Fruit fly (Drosophila melanogaster) whole organism, embryonic: ENCODE data around the gene Crg-1.

Experiments
- Adf1 ChIP-seq: fragments of 200-800 bp; sonication (Bioruptor generic); IDR thresholded peaks from 2 replicates; pipeline ENCODE4 v1.3.6; 2022; ENCODE audit warnings: missing biosample characterization, missing genetic modification characterization
- BtbVII ChIP-seq: fragments of 200-800 bp; sonication (Bioruptor generic); optimal IDR thresholded peaks from 3 replicates; lab custom pipeline; 2017; ENCODE audit warnings: missing biosample characterization, mild to moderate bottlenecking, missing genetic modification characterization
- CG10979 ChIP-seq: fragments of 200-800 bp; sonication (Bioruptor generic); optimal IDR thresholded peaks from 2 replicates; lab custom pipeline; 2018; ENCODE audit warnings: missing biosample characterization, mild to moderate bottlenecking, missing genetic modification characterization, moderate library complexity
- CG11695 ChIP-seq: fragments of 200-800 bp; sonication (Bioruptor generic); IDR thresholded peaks from 3 replicates; pipeline ENCODE4 v1.3.6; 2022; ENCODE audit warnings: missing biosample characterization, missing genetic modification characterization
- CG13296 ChIP-seq: fragments of 200-800 bp; sonication (Bioruptor generic); optimal IDR thresholded peaks from 3 replicates; lab custom pipeline; 2018; ENCODE audit warnings: missing biosample characterization, mild to moderate bottlenecking, missing genetic modification characterization
- CG17385 ChIP-seq: fragments of 200-800 bp; sonication (Bioruptor generic); optimal IDR thresholded peaks from 3 replicates; lab custom pipeline; 2018; ENCODE audit warnings: missing biosample characterization, mild to moderate bottlenecking, missing genetic modification characterization
- CG18599 ChIP-seq: fragments of 200-800 bp; sonication (Bioruptor generic); optimal IDR thresholded peaks from 3 replicates; lab custom pipeline; 2017; ENCODE audit warnings: missing biosample characterization, missing genetic modification characterization, mild to moderate bottlenecking, moderate library complexity, missing genetic modification reagents
- CG18619 ChIP-seq: fragments of 200-800 bp; sonication (Bioruptor generic); optimal IDR thresholded peaks from 3 replicates; lab custom pipeline; 2017; ENCODE audit warnings: missing biosample characterization, mild to moderate bottlenecking, missing genetic modification characterization
- CG2875 ChIP-seq: fragments of 200-800 bp; sonication (Bioruptor generic); optimal IDR thresholded peaks from 2 replicates; lab custom pipeline; 2017; ENCODE audit warnings: missing biosample characterization, mild to moderate bottlenecking, missing genetic modification characterization, missing genetic modification reagents
- CG3065 ChIP-seq: fragments of 200-800 bp; sonication (Bioruptor generic); optimal IDR thresholded peaks from 2 replicates; lab custom pipeline; 2016; ENCODE audit warnings: missing biosample characterization, missing genetic modification characterization
- CG31441 ChIP-seq: fragments of 200-800 bp; sonication (Bioruptor generic); IDR thresholded peaks from 2 replicates; pipeline ENCODE4 v1.3.6; 2022; ENCODE audit warnings: missing biosample characterization, missing genetic modification characterization
- CG3163 ChIP-seq: fragments of 200-800 bp; sonication (Bioruptor generic); optimal IDR thresholded peaks from 3 replicates; lab custom pipeline; 2016; ENCODE audit warnings: missing biosample characterization, missing genetic modification characterization
- CG3281 ChIP-seq: fragments of 200-800 bp; sonication (Bioruptor generic); optimal IDR thresholded peaks from 3 replicates; lab custom pipeline; 2017; ENCODE audit warnings: missing biosample characterization, mild to moderate bottlenecking, missing genetic modification characterization
- CG6689 ChIP-seq: fragments of 200-800 bp; sonication (Bioruptor generic); IDR thresholded peaks from 2 replicates; pipeline ENCODE4 v1.3.6; 2022; ENCODE audit warnings: missing biosample characterization, missing genetic modification characterization
- CG7372 ChIP-seq: fragments of 200-800 bp; sonication (Bioruptor generic); IDR thresholded peaks from 2 replicates; pipeline ENCODE4 v1.3.6; 2022; ENCODE audit warnings: missing biosample characterization, missing genetic modification characterization
- CG7745 ChIP-seq: fragments of 200-800 bp; sonication (Bioruptor generic); optimal IDR thresholded peaks from 2 replicates; lab custom pipeline; 2018; ENCODE audit warnings: missing biosample characterization, mild to moderate bottlenecking, missing genetic modification characterization, moderate library complexity
- CG8290 ChIP-seq, 3 experiments: fragments of 200-800 bp; sonication (Bioruptor generic); optimal IDR thresholded peaks; 2 replicates each; lab custom pipeline; 2016 to 2019; ENCODE audit warnings: missing biosample characterization in 3 of 3, missing genetic modification characterization in 3 of 3, mild to moderate bottlenecking in 2 of 3, moderate library complexity in 1 of 3
- Doc3 ChIP-seq: fragments of 200-800 bp; sonication (Bioruptor generic); IDR thresholded peaks from 3 replicates; pipeline ENCODE4 v1.3.6; 2022; ENCODE audit warnings: missing biosample characterization, missing genetic modification characterization; ENCODE audit not compliant: partially characterized antibody
- HmgZ ChIP-seq: fragments of 200-800 bp; sonication (Bioruptor generic); optimal IDR thresholded peaks from 2 replicates; lab custom pipeline; 2018; ENCODE audit warnings: missing biosample characterization, mild to moderate bottlenecking, missing genetic modification characterization
- Hr3 ChIP-seq: fragments of 200-800 bp; sonication (Bioruptor generic); optimal IDR thresholded peaks from 3 replicates; lab custom pipeline; 2016; ENCODE audit warnings: missing biosample characterization, missing genetic modification characterization
- Trl ChIP-seq, 3 experiments: fragments of >200 bp in 2 of 3; fragments of 200-800 bp in 1 of 3; sonication (Bioruptor generic) in 1 of 3; optimal IDR thresholded peaks; 2 replicates in 1 of 3; 3 replicates in 2 of 3; lab custom pipeline; 2016 to 2017; ENCODE audit warnings: missing biosample characterization in 1 of 3, missing genetic modification characterization in 1 of 3
- ab ChIP-seq: fragments of 200-800 bp; sonication (Bioruptor generic); optimal IDR thresholded peaks from 2 replicates; lab custom pipeline; 2016; ENCODE audit warnings: missing biosample characterization, missing genetic modification characterization
- bsh ChIP-seq, 2 experiments: fragments of 200-800 bp; sonication (Bioruptor generic); optimal IDR thresholded peaks; 2 replicates each; lab custom pipeline; 2017 to 2018; ENCODE audit warnings: mild to moderate bottlenecking in 2 of 2, missing biosample characterization in 2 of 2, missing genetic modification characterization in 2 of 2, moderate library complexity in 1 of 2
- ci ChIP-seq: fragments of 200-800 bp; sonication (Bioruptor generic); IDR thresholded peaks from 3 replicates; pipeline ENCODE4 v1.3.6; 2022; ENCODE audit warnings: missing biosample characterization, missing genetic modification characterization
- crc ChIP-seq: fragments of 200-800 bp; sonication (Bioruptor generic); optimal IDR thresholded peaks from 2 replicates; lab custom pipeline; 2016; ENCODE audit warnings: missing biosample characterization, missing genetic modification characterization
- dmrt99B ChIP-seq: fragments of 200-800 bp; sonication (Bioruptor generic); optimal IDR thresholded peaks from 2 replicates; lab custom pipeline; 2018; ENCODE audit warnings: missing biosample characterization, mild to moderate bottlenecking, missing genetic modification characterization, moderate library complexity
- dpn ChIP-seq, 2 experiments: fragments of 200-800 bp; sonication (Bioruptor generic); optimal IDR thresholded peaks; 3 replicates each; lab custom pipeline; 2016; ENCODE audit warnings: missing biosample characterization in 2 of 2, missing genetic modification characterization in 2 of 2
- eve ChIP-seq, 2 experiments: fragments of >200 bp; optimal IDR thresholded peaks; 2 replicates each; lab custom pipeline; 2017; ENCODE audit warnings: missing biosample characterization in 2 of 2, missing genetic modification characterization in 2 of 2
- eyg ChIP-seq: fragments of 200-800 bp; sonication (Bioruptor generic); optimal IDR thresholded peaks from 3 replicates; lab custom pipeline; 2016; ENCODE audit warnings: missing biosample characterization, missing genetic modification characterization
- fd3F ChIP-seq: fragments of 200-800 bp; sonication (Bioruptor generic); optimal IDR thresholded peaks from 2 replicates; lab custom pipeline; 2018; ENCODE audit warnings: missing biosample characterization, mild to moderate bottlenecking, missing genetic modification characterization, moderate library complexity
- gcm ChIP-seq: fragments of 200-800 bp; sonication (Bioruptor generic); optimal IDR thresholded peaks from 2 replicates; lab custom pipeline; 2019; ENCODE audit warnings: missing biosample characterization, mild to moderate bottlenecking, missing genetic modification characterization, moderate library complexity
- hkb ChIP-seq, 2 experiments: fragments of 200-800 bp in 1 of 2; fragments of >200 bp in 1 of 2; sonication (Bioruptor generic) in 1 of 2; IDR thresholded peaks in 1 of 2; optimal IDR thresholded peaks in 1 of 2; 2 replicates each; pipeline versions ENCODE4 v1.3.6 to Lab custom; 2017 to 2022; ENCODE audit warnings: missing biosample characterization in 1 of 2, missing genetic modification characterization in 1 of 2
- kah ChIP-seq: fragments of 200-800 bp; sonication (Bioruptor generic); optimal IDR thresholded peaks from 2 replicates; lab custom pipeline; 2018; ENCODE audit warnings: missing biosample characterization, mild to moderate bottlenecking, missing genetic modification characterization
- kni ChIP-seq: fragments of 200-800 bp; sonication (Bioruptor generic); optimal IDR thresholded peaks from 3 replicates; lab custom pipeline; 2017; ENCODE audit warnings: mild to moderate bottlenecking, missing biosample characterization, missing genetic modification reagents, missing genetic modification characterization
- lab ChIP-seq: fragments of 200-800 bp; sonication (Bioruptor generic); optimal IDR thresholded peaks from 3 replicates; lab custom pipeline; 2017; ENCODE audit warnings: missing biosample characterization, missing genetic modification characterization, mild to moderate bottlenecking, moderate library complexity, missing genetic modification reagents
- nerfin-1 ChIP-seq: fragments of 200-800 bp; sonication (Bioruptor generic); optimal IDR thresholded peaks from 3 replicates; lab custom pipeline; 2019; ENCODE audit warnings: missing biosample characterization, mild to moderate bottlenecking, missing genetic modification characterization, moderate library complexity
- onecut ChIP-seq: fragments of 200-800 bp; sonication (Bioruptor generic); IDR thresholded peaks from 2 replicates; pipeline ENCODE4 v1.3.6; 2022; ENCODE audit warnings: missing biosample characterization, missing genetic modification characterization
- org-1 ChIP-seq: fragments of 200-800 bp; sonication (Bioruptor generic); optimal IDR thresholded peaks from 2 replicates; lab custom pipeline; 2017; ENCODE audit warnings: missing biosample characterization, missing genetic modification characterization
- pan ChIP-seq, 4 experiments: fragments of >200 bp in 3 of 4; fragments of 200-800 bp in 1 of 4; sonication (Bioruptor generic) in 1 of 4; optimal IDR thresholded peaks in 3 of 4; IDR thresholded peaks in 1 of 4; 2 replicates each; pipeline versions ENCODE4 v1.3.6 to Lab custom; 2017 to 2022; ENCODE audit warnings: missing biosample characterization in 2 of 4, missing genetic modification characterization in 2 of 4, mixed read lengths in 1 of 4
- pho ChIP-seq: fragments of 200-800 bp; sonication (Bioruptor generic); optimal IDR thresholded peaks from 2 replicates; lab custom pipeline; 2016; ENCODE audit warnings: missing biosample characterization, missing genetic modification characterization
- phol ChIP-seq: fragments of 200-800 bp; sonication (Bioruptor generic); optimal IDR thresholded peaks from 3 replicates; lab custom pipeline; 2018; ENCODE audit warnings: missing biosample characterization, mild to moderate bottlenecking, missing genetic modification characterization, moderate library complexity
- pros ChIP-seq: fragments of 200-800 bp; sonication (Bioruptor generic); optimal IDR thresholded peaks from 3 replicates; lab custom pipeline; 2019; ENCODE audit warnings: missing biosample characterization, mild to moderate bottlenecking, missing genetic modification characterization, moderate library complexity
- sens ChIP-seq: fragments of 200-800 bp; sonication (Bioruptor generic); peaks from one replicate; lab custom pipeline; 2016; ENCODE audit warnings: missing biosample characterization, missing genetic modification characterization
- vfl ChIP-seq: fragments of 200-800 bp; sonication (Bioruptor generic); optimal IDR thresholded peaks from 2 replicates; lab custom pipeline; 2016; ENCODE audit warnings: missing biosample characterization, missing genetic modification characterization
- vvl ChIP-seq: fragments of 200-800 bp; sonication (Bioruptor generic); IDR thresholded peaks from 2 replicates; pipeline ENCODE4 v1.3.6; 2022; ENCODE audit warnings: missing biosample characterization, missing genetic modification characterization

The Crg-1 gene

dm6 chrX:3772811-3773740 lies 19.9 kb upstream of the Crg-1 start (continued):
- TF ChIP-seq fd3F (GFP tag; lab: Kevin White, UChicago) = peak; percentile 75
- TF ChIP-seq CG3163 (GFP tag; lab: Kevin White, UChicago) = peak; percentile 57
- peak; percentile 78 for TF ChIP-seq dmrt99B (tag; lab: Kevin White, UChicago)
- TF ChIP-seq HmgZ = peak; percentile 57
- no peak for TF ChIP-seq Doc3 (GFP tag; lab: Robert Waterston, UW)
- TF ChIP-seq org-1 (GFP tag; lab: Kevin White, UChicago) = peak; percentile 68
- peak; percentile 73 for TF ChIP-seq CG17385 (GFP tag; lab: Kevin White, UChicago)
- TF ChIP-seq vfl (GFP tag; lab: Kevin White, UChicago) = peak; percentile 77
- peak; percentile 67; the same call in 1 of the 2 replicates for TF ChIP-seq CG6689 (GFP tag; lab: Robert Waterston, UW)
- peak; percentile 49 for TF ChIP-seq Hr3 (GFP tag; lab: Kevin White, UChicago)
- TF ChIP-seq CG7745 (tag; lab: Kevin White, UChicago) = peak; percentile 53
- TF ChIP-seq pan (optimal IDR thresholded peaks at IDR 0.05; lab: Kevin White, UChicago) = no peak
- TF ChIP-seq pan (GFP tag; optimal IDR thresholded peaks at IDR 0.05 in 1 of 2, IDR thresholded peaks at IDR 0.05 in 1 of 2) = peak in 1 of 2 experiments; percentile 42
- TF ChIP-seq Trl (optimal IDR thresholded peaks at IDR 0.05; lab: Kevin White, UChicago) = peak; percentile 65 to 84
- TF ChIP-seq Trl (GFP tag; optimal IDR thresholded peaks at IDR 0.05; lab: Kevin White, UChicago) = peak; percentile 53
- TF ChIP-seq crc = peak; percentile 37
- TF ChIP-seq CG13296 = peak; percentile 85
- TF ChIP-seq gcm = peak; percentile 65
- TF ChIP-seq CG11695 (GFP tag; lab: Robert Waterston, UW) = peak; percentile 78
- TF ChIP-seq onecut (GFP tag; lab: Robert Waterston, UW) = peak; percentile 27
- peak; percentile 33 for TF ChIP-seq kah (GFP tag; lab: Kevin White, UChicago)
- peak; percentile 74 for TF ChIP-seq CG7372 (GFP tag; lab: Robert Waterston, UW)
- TF ChIP-seq pros = peak; percentile 94
- peak; percentile 90 for TF ChIP-seq CG18599
- peak; percentile 64 to 70 for TF ChIP-seq dpn (GFP tag; optimal IDR thresholded peaks at IDR 0.05; lab: Kevin White, UChicago)
- TF ChIP-seq sens (GFP tag; lab: Kevin White, UChicago) = peak; percentile 94
- peak; percentile 38 for TF ChIP-seq CG8290 (GFP tag; optimal IDR thresholded peaks at IDR 0.05; lab: Kevin White, UChicago)
- TF ChIP-seq CG8290 (tag; optimal IDR thresholded peaks at IDR 0.05; lab: Kevin White, UChicago) = peak in 1 of 2 experiments; percentile 50
- peak; percentile 87 for TF ChIP-seq Adf1
- peak; percentile 88 for TF ChIP-seq CG3281 (GFP tag; lab: Kevin White, UChicago)
- peak; percentile 55 for TF ChIP-seq pho (GFP tag; lab: Kevin White, UChicago)
- peak; percentile 76 for TF ChIP-seq CG31441
- peak; percentile 74 for TF ChIP-seq CG18619 (GFP tag; lab: Kevin White, UChicago)
- TF ChIP-seq bsh (GFP tag; optimal IDR thresholded peaks at IDR 0.05; lab: Kevin White, UChicago) = peak in 1 of 2 experiments; percentile 73
- peak; percentile 85 for TF ChIP-seq lab (GFP tag; lab: Kevin White, UChicago)
- peak in 1 of 2 experiments; percentile 83 for TF ChIP-seq eve (GFP tag; optimal IDR thresholded peaks at IDR 0.05; lab: Kevin White, UChicago)
- peak; percentile 22 for TF ChIP-seq CG3065 (GFP tag; lab: Kevin White, UChicago)
- TF ChIP-seq kni (GFP tag; lab: Kevin White, UChicago) = peak; percentile 94
- TF ChIP-seq CG2875 (GFP tag; lab: Kevin White, UChicago) = peak; percentile 54
- peak; percentile 84 for TF ChIP-seq vvl (GFP tag; lab: Robert Waterston, UW)
- TF ChIP-seq phol (tag; lab: Kevin White, UChicago) = peak; percentile 70
- no peak for TF ChIP-seq ab
- TF ChIP-seq hkb (optimal IDR thresholded peaks at IDR 0.05; lab: Kevin White, UChicago) = no peak
- peak; percentile 59 for TF ChIP-seq hkb (GFP tag; IDR thresholded peaks at IDR 0.05; lab: Robert Waterston, UW)
- TF ChIP-seq BtbVII (GFP tag; lab: Kevin White, UChicago) = peak; percentile 82
- peak; percentile 47 for TF ChIP-seq nerfin-1 (tag; lab: Kevin White, UChicago)
- TF ChIP-seq ci = no peak
- TF ChIP-seq eyg = peak; percentile 47
- TF ChIP-seq CG10979 (tag; lab: Kevin White, UChicago) = peak; percentile 76
